Fruit fly (Drosophila melanogaster) whole organism, embryonic: Measurements from ENCODE around the gene CG14339.

Experiments used
- ATbp ChIP-seq: fragments of 200-800 bp; sonication (Bioruptor generic); optimal IDR thresholded peaks from 2 replicates; lab custom pipeline; 2017; ENCODE audit warnings: missing biosample characterization, mild to moderate bottlenecking, missing genetic modification characterization, missing genetic modification reagents
- Bgb ChIP-seq: fragments of 200-800 bp; sonication (Bioruptor generic); IDR thresholded peaks from 2 replicates; pipeline ENCODE4 v1.3.6; 2022; ENCODE audit warnings: missing biosample characterization, missing genetic modification characterization; ENCODE audit not compliant: partially characterized antibody
- CG11085 ChIP-seq: fragments of 200-800 bp; sonication (Bioruptor generic); IDR thresholded peaks from 2 replicates; pipeline ENCODE4 v1.3.6; 2022; ENCODE audit warnings: missing biosample characterization, missing genetic modification characterization
- CG11398 ChIP-seq: fragments of 200-800 bp; sonication (Bioruptor generic); optimal IDR thresholded peaks from 2 replicates; lab custom pipeline; 2016; ENCODE audit warnings: missing biosample characterization, missing genetic modification characterization
- CG13123 ChIP-seq: fragments of 200-800 bp; sonication (Bioruptor generic); optimal IDR thresholded peaks from 2 replicates; lab custom pipeline; 2016; ENCODE audit warnings: missing biosample characterization, missing genetic modification characterization
- CG1602 ChIP-seq: fragments of 200-800 bp; sonication (Bioruptor generic); optimal IDR thresholded peaks from 3 replicates; lab custom pipeline; 2016; ENCODE audit warnings: missing biosample characterization, missing genetic modification characterization
- CG1603 ChIP-seq: fragments of 200-800 bp; sonication (Bioruptor generic); optimal IDR thresholded peaks from 2 replicates; lab custom pipeline; 2019; ENCODE audit warnings: missing biosample characterization, mild to moderate bottlenecking, missing genetic modification characterization, moderate library complexity
- CG17361 ChIP-seq: fragments of 200-800 bp; sonication (Bioruptor generic); IDR thresholded peaks from 3 replicates; pipeline ENCODE4 v1.3.6; 2022; ENCODE audit warnings: missing biosample characterization, missing genetic modification characterization
- CG18764 ChIP-seq: fragments of 200-800 bp; sonication (Bioruptor generic); optimal IDR thresholded peaks from 3 replicates; lab custom pipeline; 2016; ENCODE audit warnings: missing biosample characterization, missing genetic modification characterization
- CG2202 ChIP-seq: fragments of 200-800 bp; sonication (Bioruptor generic); optimal IDR thresholded peaks from 2 replicates; lab custom pipeline; 2018; ENCODE audit warnings: missing biosample characterization, mild to moderate bottlenecking, missing genetic modification characterization
- CG2875 ChIP-seq: fragments of 200-800 bp; sonication (Bioruptor generic); optimal IDR thresholded peaks from 2 replicates; lab custom pipeline; 2017; ENCODE audit warnings: missing biosample characterization, mild to moderate bottlenecking, missing genetic modification characterization, missing genetic modification reagents
- CG2889 ChIP-seq: fragments of 200-800 bp; sonication (Bioruptor generic); IDR thresholded peaks from 3 replicates; pipeline ENCODE4 v1.3.6; 2022; ENCODE audit warnings: missing biosample characterization, missing genetic modification characterization
- CG3065 ChIP-seq: fragments of 200-800 bp; sonication (Bioruptor generic); optimal IDR thresholded peaks from 2 replicates; lab custom pipeline; 2016; ENCODE audit warnings: missing biosample characterization, missing genetic modification characterization
- CG32772 ChIP-seq: fragments of 200-800 bp; sonication (Bioruptor generic); IDR thresholded peaks from 2 replicates; pipeline ENCODE4 v1.3.6; 2022; ENCODE audit warnings: missing biosample characterization, missing genetic modification characterization
- CG33557 ChIP-seq: fragments of 200-800 bp; sonication (Bioruptor generic); optimal IDR thresholded peaks from 2 replicates; lab custom pipeline; 2019; ENCODE audit warnings: missing biosample characterization, mild to moderate bottlenecking, missing genetic modification characterization, moderate library complexity
- CG43689 ChIP-seq: fragments of 200-800 bp; sonication (Bioruptor generic); IDR thresholded peaks from 2 replicates; pipeline ENCODE4 v1.3.6; 2022; ENCODE audit warnings: missing biosample characterization, missing genetic modification characterization
- CG5245 ChIP-seq: fragments of 200-800 bp; sonication (Bioruptor generic); optimal IDR thresholded peaks from 3 replicates; lab custom pipeline; 2016; ENCODE audit warnings: missing biosample characterization, missing genetic modification characterization
- CG7786 ChIP-seq: fragments of 200-800 bp; sonication (Bioruptor generic); optimal IDR thresholded peaks from 2 replicates; lab custom pipeline; 2016; ENCODE audit warnings: missing biosample characterization, missing genetic modification characterization
- Camta ChIP-seq: fragments of 200-800 bp; sonication (Bioruptor generic); optimal IDR thresholded peaks from 2 replicates; lab custom pipeline; 2016; ENCODE audit warnings: missing biosample characterization, missing genetic modification characterization
- D19A ChIP-seq: fragments of 200-800 bp; optimal IDR thresholded peaks from 3 replicates; lab custom pipeline; 2019; ENCODE audit warnings: missing biosample characterization, mild to moderate bottlenecking, missing genetic modification characterization, moderate library complexity
- Dref ChIP-seq: fragments of 200-800 bp; sonication (Bioruptor generic); IDR thresholded peaks from 2 replicates; pipeline ENCODE4 v1.3.6; 2022; ENCODE audit warnings: missing biosample characterization, missing genetic modification characterization
- E2f1 ChIP-seq: fragments of 200-800 bp; sonication (Bioruptor generic); IDR thresholded peaks from 2 replicates; pipeline ENCODE4 v1.3.6; 2022; ENCODE audit warnings: missing biosample characterization, missing genetic modification characterization
- Ets65A ChIP-seq: fragments of 200-800 bp; sonication (Bioruptor generic); peaks from one replicate; lab custom pipeline; 2016; ENCODE audit warnings: missing biosample characterization, missing genetic modification characterization
- H15 ChIP-seq: fragments of 200-800 bp; sonication (Bioruptor generic); IDR thresholded peaks from 3 replicates; pipeline ENCODE4 v1.3.6; 2022; ENCODE audit warnings: missing biosample characterization, missing genetic modification characterization
- Med ChIP-seq: fragments of 200-800 bp; sonication (Bioruptor generic); peaks from one replicate; lab custom pipeline; 2016; ENCODE audit warnings: missing biosample characterization, missing genetic modification characterization, mild to moderate bottlenecking, inconsistent platforms, moderate library complexity
- Myb ChIP-seq: fragments of 200-800 bp; sonication (Bioruptor generic); optimal IDR thresholded peaks from 2 replicates; lab custom pipeline; 2016; ENCODE audit warnings: missing biosample characterization, missing genetic modification characterization
- NfI ChIP-seq: fragments of 200-800 bp; sonication (Bioruptor generic); optimal IDR thresholded peaks from 3 replicates; lab custom pipeline; 2018; ENCODE audit warnings: missing biosample characterization, mild to moderate bottlenecking, missing genetic modification characterization, moderate library complexity
- Ptx1 ChIP-seq: fragments of 200-800 bp; sonication (Bioruptor generic); IDR thresholded peaks from 2 replicates; pipeline ENCODE4 v1.3.6; 2022; ENCODE audit warnings: missing biosample characterization, missing genetic modification characterization
- TFAM ChIP-seq: fragments of 200-800 bp; sonication (Bioruptor generic); optimal IDR thresholded peaks from 2 replicates; lab custom pipeline; 2017; ENCODE audit warnings: missing biosample characterization, missing genetic modification characterization, inconsistent platforms
- Xrp1 ChIP-seq: fragments of 200-800 bp; sonication (Bioruptor generic); IDR thresholded peaks from 2 replicates; pipeline ENCODE4 v1.3.6; 2022; ENCODE audit warnings: missing biosample characterization, missing genetic modification characterization
- YL-1 ChIP-seq: fragments of 200-800 bp; sonication (Bioruptor generic); optimal IDR thresholded peaks from 3 replicates; lab custom pipeline; 2017; ENCODE audit warnings: missing biosample characterization, mild to moderate bottlenecking, missing genetic modification characterization
- ab ChIP-seq: fragments of 200-800 bp; sonication (Bioruptor generic); optimal IDR thresholded peaks from 2 replicates; lab custom pipeline; 2016; ENCODE audit warnings: missing biosample characterization, missing genetic modification characterization
- ara ChIP-seq: fragments of 200-800 bp; sonication (Bioruptor generic); IDR thresholded peaks from 2 replicates; pipeline ENCODE4 v1.3.6; 2022; ENCODE audit warnings: missing biosample characterization, missing genetic modification characterization
- dysf ChIP-seq: fragments of 200-800 bp; sonication (Bioruptor generic); IDR thresholded peaks from 3 replicates; pipeline ENCODE4 v1.3.6; 2022; ENCODE audit warnings: missing biosample characterization, missing genetic modification characterization
- ewg ChIP-seq: fragments of 200-800 bp; sonication (Bioruptor generic); optimal IDR thresholded peaks from 3 replicates; lab custom pipeline; 2017; ENCODE audit warnings: mild to moderate bottlenecking, missing biosample characterization, missing genetic modification reagents, missing genetic modification characterization
- ftz-f1 ChIP-seq: fragments of 200-800 bp; sonication (Bioruptor generic); optimal IDR thresholded peaks from 2 replicates; lab custom pipeline; 2016; ENCODE audit warnings: missing biosample characterization, missing genetic modification characterization
- grau ChIP-seq: fragments of 200-800 bp; optimal IDR thresholded peaks from 3 replicates; lab custom pipeline; 2019; ENCODE audit warnings: missing biosample characterization, mild to moderate bottlenecking, missing genetic modification characterization, moderate library complexity
- ham ChIP-seq: fragments of 200-800 bp; sonication (Bioruptor generic); IDR thresholded peaks from 2 replicates; pipeline ENCODE4 v1.3.6; 2022; ENCODE audit warnings: missing biosample characterization, missing genetic modification characterization
- kah ChIP-seq: fragments of 200-800 bp; sonication (Bioruptor generic); optimal IDR thresholded peaks from 2 replicates; lab custom pipeline; 2018; ENCODE audit warnings: missing biosample characterization, mild to moderate bottlenecking, missing genetic modification characterization
- mam ChIP-seq: fragments of 200-800 bp; sonication (Bioruptor generic); optimal IDR thresholded peaks from 3 replicates; lab custom pipeline; 2016; ENCODE audit warnings: missing biosample characterization, missing genetic modification characterization
- nerfin-1 ChIP-seq: fragments of 200-800 bp; sonication (Bioruptor generic); optimal IDR thresholded peaks from 3 replicates; lab custom pipeline; 2019; ENCODE audit warnings: missing biosample characterization, mild to moderate bottlenecking, missing genetic modification characterization, moderate library complexity
- nerfin-2 ChIP-seq: fragments of 200-800 bp; sonication (Bioruptor generic); IDR thresholded peaks from 2 replicates; pipeline ENCODE4 v1.3.6; 2022; ENCODE audit warnings: missing biosample characterization, missing genetic modification characterization; ENCODE audit not compliant: partially characterized antibody
- odd ChIP-seq: fragments of 200-800 bp; sonication (Bioruptor generic); optimal IDR thresholded peaks from 2 replicates; lab custom pipeline; 2017; ENCODE audit warnings: missing biosample characterization, mild to moderate bottlenecking, missing genetic modification characterization
- pita ChIP-seq: fragments of 200-800 bp; sonication (Bioruptor generic); optimal IDR thresholded peaks from 2 replicates; lab custom pipeline; 2017; ENCODE audit warnings: missing biosample characterization, mild to moderate bottlenecking, missing genetic modification characterization
- pzg ChIP-seq: fragments of 200-800 bp; sonication (Bioruptor generic); optimal IDR thresholded peaks from 3 replicates; lab custom pipeline; 2018; ENCODE audit warnings: missing biosample characterization, mild to moderate bottlenecking, missing genetic modification characterization, moderate library complexity
- row ChIP-seq: fragments of 200-800 bp; sonication (Bioruptor generic); IDR thresholded peaks from 3 replicates; pipeline ENCODE4 v1.3.6; 2022; ENCODE audit warnings: missing biosample characterization, missing genetic modification characterization
- sc ChIP-seq, 3 experiments: fragments of >200 bp in 2 of 3; fragments of 200-800 bp in 1 of 3; sonication (Bioruptor generic) in 1 of 3; optimal IDR thresholded peaks; 2 replicates in 2 of 3; 3 replicates in 1 of 3; lab custom pipeline; 2017; ENCODE audit warnings: mild to moderate bottlenecking in 1 of 3, missing biosample characterization in 1 of 3, missing genetic modification characterization in 1 of 3, missing genetic modification reagents in 1 of 3
- sim ChIP-seq: fragments of 200-800 bp; sonication (Bioruptor generic); IDR thresholded peaks from 2 replicates; pipeline ENCODE4 v1.3.6; 2022; ENCODE audit warnings: missing biosample characterization, missing genetic modification characterization
- sima ChIP-seq: fragments of 200-800 bp; sonication (Bioruptor generic); optimal IDR thresholded peaks from 2 replicates; lab custom pipeline; 2016; ENCODE audit warnings: missing biosample characterization, missing genetic modification characterization
- unpg ChIP-seq: fragments of 200-800 bp; sonication (Bioruptor generic); optimal IDR thresholded peaks from 3 replicates; lab custom pipeline; 2018; ENCODE audit warnings: missing biosample characterization, mild to moderate bottlenecking, missing genetic modification characterization, moderate library complexity
- wor ChIP-seq: fragments of 200-800 bp; sonication (Bioruptor generic); IDR thresholded peaks from 2 replicates; pipeline ENCODE4 v1.3.6; 2022; ENCODE audit warnings: missing biosample characterization, missing genetic modification characterization

The CG14339 gene

dm6 chr2L:1070332-1070731, 38.0 kb upstream of the CG14339 start (continued):
- TF ChIP-seq ab (GFP tag; lab: Kevin White, UChicago) (no peak), sc (optimal IDR thresholded peaks at IDR 0.05; lab: Kevin White, UChicago) (no peak), sc (GFP tag; optimal IDR thresholded peaks at IDR 0.05; lab: Kevin White, UChicago) (peak; percentile 33), CG11085 (GFP tag; lab: Robert Waterston, UW) (no peak), wor (GFP tag; lab: Robert Waterston, UW) (0 out of 2 replicates have a peak, but pooled peaks have one; percentile 28), Ptx1 (GFP tag; lab: Robert Waterston, UW) (peak; percentile 26; the same call in 1 of the 2 replicates), Myb (GFP tag; lab: Kevin White, UChicago) (no peak), sim (GFP tag; lab: Robert Waterston, UW) (no peak), nerfin-2 (no peak), CG18764 (no peak), H15 (GFP tag; lab: Robert Waterston, UW) (0 out of 3 replicates have a peak, but pooled peaks have one; percentile 31), mam (GFP tag; lab: Kevin White, UChicago) (no peak), ham (GFP tag; lab: Robert Waterston, UW) (no peak), D19A (tag; lab: Kevin White, UChicago) (peak; percentile 1), ewg (GFP tag; lab: Kevin White, UChicago) (no peak), ftz-f1 (GFP tag; lab: Kevin White, UChicago) (no peak), unpg (GFP tag; lab: Kevin White, UChicago) (peak; percentile 57), CG7786 (GFP tag; lab: Kevin White, UChicago) (no peak), Ets65A (GFP tag; lab: Kevin White, UChicago) (peak; percentile 60), CG33557 (peak; percentile 8), Dref (GFP tag; lab: Robert Waterston, UW) (no peak), NfI (GFP tag; lab: Kevin White, UChicago) (no peak), CG2875 (GFP tag; lab: Kevin White, UChicago) (peak; percentile 34), sima (GFP tag; lab: Kevin White, UChicago) (no peak), CG11398 (GFP tag; lab: Kevin White, UChicago) (no peak), TFAM (no peak), CG2202 (tag; lab: Kevin White, UChicago) (peak; percentile 30), CG1602 (GFP tag; lab: Kevin White, UChicago) (no peak), Med (peak; percentile 72), pita (GFP tag; lab: Kevin White, UChicago) (no peak), CG1603 (tag; lab: Kevin White, UChicago) (peak; percentile 50), nerfin-1 (tag; lab: Kevin White, UChicago) (no peak), CG3065 (GFP tag; lab: Kevin White, UChicago) (no peak), CG13123 (no peak), ara (GFP tag; lab: Robert Waterston, UW) (no peak), YL-1 (GFP tag; lab: Kevin White, UChicago) (no peak), kah (GFP tag; lab: Kevin White, UChicago) (no peak), CG43689 (GFP tag; lab: Robert Waterston, UW) (no peak), CG32772 (GFP tag; lab: Robert Waterston, UW) (peak; percentile 41; the same call in 1 of the 2 replicates), Bgb (GFP tag; lab: Robert Waterston, UW) (no peak), Camta (GFP tag; lab: Kevin White, UChicago) (no peak), pzg (no peak), dysf (GFP tag; lab: Robert Waterston, UW) (peak; percentile 53; the same call in 1 of the 3 replicates), CG5245 (GFP tag; lab: Kevin White, UChicago) (peak; percentile 3), E2f1 (GFP tag; lab: Robert Waterston, UW) (no peak), grau (tag; lab: Kevin White, UChicago) (peak; percentile 20), CG2889 (GFP tag; lab: Robert Waterston, UW) (no peak), Xrp1 (GFP tag; lab: Robert Waterston, UW) (peak; percentile 73), CG17361 (GFP tag; lab: Robert Waterston, UW) (0 out of 3 replicates have a peak, but pooled peaks have one; percentile 18), row (GFP tag; lab: Robert Waterston, UW) (peak; percentile 37; the same call in 2 of the 3 replicates), odd (GFP tag; lab: Kevin White, UChicago) (no peak), ATbp (peak; percentile 16)
